Worm (Caenorhabditis elegans) whole organism, early embryonic: Measurements from ENCODE around the gene ula-1.

Experiments
- B0310.2 ChIP-seq: sonication (generic microtip); optimal IDR thresholded peaks from 2 replicates; lab custom pipeline; 2016; ENCODE audit warnings: mild to moderate bottlenecking, missing genetic modification characterization, missing compliant biosample characterization
- F13C5.2 ChIP-seq: sonication (generic microtip); optimal IDR thresholded peaks from 2 replicates; lab custom pipeline; 2017; ENCODE audit warnings: mild to moderate bottlenecking, missing genetic modification characterization, inconsistent platforms, missing compliant biosample characterization
- aly-1 ChIP-seq: sonication (generic microtip); optimal IDR thresholded peaks from 2 replicates; lab custom pipeline; 2016; ENCODE audit warnings: missing genetic modification characterization, missing compliant biosample characterization
- ama-1 ChIP-seq: fragments of 150-350 bp; optimal IDR thresholded peaks from 2 replicates; lab custom pipeline; 2014
- ceh-13 ChIP-seq: fragments of 200-800 bp; sonication (Bioruptor generic); optimal IDR thresholded peaks from 2 replicates; lab custom pipeline; 2018; ENCODE audit warnings: mild to moderate bottlenecking, missing genetic modification characterization, missing compliant biosample characterization
- hmg-4 ChIP-seq: fragments of 200-800 bp; sonication (Bioruptor generic); optimal IDR thresholded peaks from 2 replicates; lab custom pipeline; 2018; ENCODE audit warnings: mild to moderate bottlenecking, missing genetic modification characterization, missing compliant biosample characterization
- hnd-1 ChIP-seq: sonication (generic microtip); optimal IDR thresholded peaks from 2 replicates; lab custom pipeline; 2016; ENCODE audit warnings: missing genetic modification characterization, missing compliant biosample characterization
- pes-1 ChIP-seq: fragments of 200-800 bp; sonication (Bioruptor generic); IDR thresholded peaks from 2 replicates; pipeline ENCODE4 v1.3.6; 2022; ENCODE audit warnings: missing genetic modification reagents, missing genetic modification characterization, missing compliant biosample characterization
- scrt-1 ChIP-seq: fragments of 200-800 bp; sonication (Bioruptor generic); IDR thresholded peaks from 2 replicates; pipeline ENCODE4 v1.3.6; 2022; ENCODE audit warnings: missing genetic modification characterization, missing compliant biosample characterization
- tbx-11 ChIP-seq: fragments of 200-800 bp; sonication (Bioruptor generic); IDR thresholded peaks from 2 replicates; pipeline ENCODE4 v1.3.6; 2022; ENCODE audit warnings: missing genetic modification characterization, missing compliant biosample characterization
- tbx-37 ChIP-seq: fragments of 200-800 bp; sonication (Bioruptor generic); conservative IDR thresholded peaks from 2 replicates; pipeline ENCODE4 v1.3.6; 2022; ENCODE audit warnings: missing genetic modification reagents, missing genetic modification characterization, missing compliant biosample characterization
- tra-4 ChIP-seq: sonication (generic microtip); optimal IDR thresholded peaks from 2 replicates; lab custom pipeline; 2017; ENCODE audit warnings: missing genetic modification characterization, missing compliant biosample characterization

DNA sequence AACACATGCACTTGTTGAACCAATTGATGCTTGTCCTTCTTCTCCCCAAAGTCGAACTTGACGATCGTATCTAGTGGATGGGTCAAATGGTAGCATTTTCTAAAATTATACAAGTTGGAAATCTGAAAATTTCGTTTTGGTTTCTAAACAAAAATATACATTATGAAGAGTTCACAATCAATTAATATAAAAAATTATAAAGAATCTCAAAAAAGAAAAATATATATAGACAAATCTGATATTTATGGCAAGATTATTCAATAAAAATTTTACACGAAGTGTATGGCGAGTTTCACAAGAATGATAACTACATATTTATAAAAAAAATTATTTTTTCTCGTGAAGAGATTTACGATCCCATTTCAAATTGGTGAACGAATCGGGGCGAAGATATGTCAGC lies at the start of gene ula-1:
- TF ChIP-seq hnd-1 (tag; lab: Kevin White, UChicago) (no peak), ama-1 (lab: Kevin White, UChicago) (no peak), tra-4 (tag; lab: Kevin White, UChicago) (no peak), tbx-37 (GFP tag; lab: Robert Waterston, UW) (no peak), B0310.2 (no peak), aly-1 (tag; lab: Kevin White, UChicago) (no peak), ceh-13 (GFP tag; lab: Kevin White, UChicago) (no peak), hmg-4 (GFP tag; lab: Kevin White, UChicago) (no peak), tbx-11 (GFP tag; lab: Robert Waterston, UW) (no peak), pes-1 (GFP tag; lab: Robert Waterston, UW) (no peak), scrt-1 (GFP tag; lab: Robert Waterston, UW) (no peak), F13C5.2 (tag; lab: Kevin White, UChicago) (no peak)
